Worm (Caenorhabditis elegans) whole organism, L1 larva: ENCODE results near the gene W02A2.12.
A peak's percentile ranks its signal among the peaks of the same experiment; 100 is the strongest.

Experiments
- C34B4.2 ChIP-seq: sonication (generic microtip); optimal IDR thresholded peaks from 2 replicates; lab custom pipeline; 2017; ENCODE audit warnings: mild to moderate bottlenecking, missing genetic modification characterization, missing compliant biosample characterization
- F16B12.6 ChIP-seq: fragments of 150-350 bp; optimal IDR thresholded peaks from 2 replicates; lab custom pipeline; 2014; ENCODE audit warnings: missing biosample characterization, missing genetic modification characterization
- alr-1 ChIP-seq: fragments of 200-800 bp; sonication (Bioruptor generic); optimal IDR thresholded peaks from 2 replicates; lab custom pipeline; 2018; ENCODE audit warnings: borderline replicate concordance, mild to moderate bottlenecking, missing genetic modification characterization, missing compliant biosample characterization
- blmp-1 ChIP-seq: fragments of 150-350 bp; optimal IDR thresholded peaks from 2 replicates; lab custom pipeline; 2014; ENCODE audit warnings: missing biosample characterization, missing genetic modification characterization
- ceh-63 ChIP-seq: fragments of 200-800 bp; sonication (Bioruptor generic); optimal IDR thresholded peaks from 2 replicates; lab custom pipeline; 2018; ENCODE audit warnings: mild to moderate bottlenecking, missing genetic modification characterization, missing compliant biosample characterization
- ceh-8 ChIP-seq: fragments of 200-800 bp; sonication (Bioruptor generic); optimal IDR thresholded peaks from 2 replicates; lab custom pipeline; 2018; ENCODE audit warnings: mild to moderate bottlenecking, missing genetic modification characterization, moderate library complexity, missing compliant biosample characterization
- ceh-88 ChIP-seq: fragments of 200-800 bp; sonication (Bioruptor generic); IDR thresholded peaks from 2 replicates; pipeline ENCODE4 v1.3.6; 2022; ENCODE audit warnings: missing genetic modification characterization, missing compliant biosample characterization
- ceh-90 ChIP-seq: sonication (generic microtip); optimal IDR thresholded peaks from 2 replicates; lab custom pipeline; 2016; ENCODE audit warnings: missing genetic modification characterization, missing compliant biosample characterization
- ces-1 ChIP-seq: fragments of 150-350 bp; optimal IDR thresholded peaks from 2 replicates; lab custom pipeline; 2014; ENCODE audit warnings: missing biosample characterization, missing genetic modification reagents, missing genetic modification characterization
- efl-1 ChIP-seq, 4 experiments: fragments of 150-350 bp; optimal IDR thresholded peaks in 3 of 4; peaks in 1 of 4; 1 replicate in 1 of 4; 2 replicates in 3 of 4; lab custom pipeline; 2014; ENCODE audit warnings: missing biosample characterization in 2 of 4, missing genetic modification characterization in 2 of 4, missing genetic modification reagents in 2 of 4
- egl-13 ChIP-seq: sonication (generic microtip); optimal IDR thresholded peaks from 2 replicates; lab custom pipeline; 2016; ENCODE audit warnings: missing genotype, missing genetic modification reagents, missing genetic modification characterization, missing compliant biosample characterization
- elt-2 ChIP-seq: sonication (generic microtip); optimal IDR thresholded peaks from 2 replicates; lab custom pipeline; 2016; ENCODE audit warnings: missing genetic modification characterization, mild to moderate bottlenecking, inconsistent platforms, missing compliant biosample characterization, missing genetic modification reagents
- elt-3 ChIP-seq, 6 experiments: fragments of 150-350 bp in 1 of 6; sonication (generic microtip); optimal IDR thresholded peaks; 2 replicates each; lab custom pipeline; 2017 to 2018; ENCODE audit warnings: missing biosample characterization in 6 of 6, missing genetic modification characterization in 6 of 6, inconsistent platforms in 1 of 6
- ets-5 ChIP-seq: fragments of 200-800 bp; sonication (Bioruptor generic); IDR thresholded peaks from 2 replicates; pipeline ENCODE4 v1.3.6; 2022; ENCODE audit warnings: missing genetic modification characterization, missing compliant biosample characterization
- fkh-10 ChIP-seq: sonication (generic microtip); optimal IDR thresholded peaks from 2 replicates; lab custom pipeline; 2017; ENCODE audit warnings: missing biosample characterization, missing genetic modification reagents, missing genetic modification characterization
- fkh-8 ChIP-seq: sonication (generic microtip); optimal IDR thresholded peaks from 2 replicates; lab custom pipeline; 2016; ENCODE audit warnings: mild to moderate bottlenecking, missing genetic modification characterization, missing compliant biosample characterization
- grh-1 ChIP-seq: fragments of 200-800 bp; sonication (Bioruptor generic); IDR thresholded peaks from 2 replicates; pipeline ENCODE4 v1.3.6; 2022; ENCODE audit warnings: missing genetic modification reagents, missing genetic modification characterization, missing compliant biosample characterization
- hlh-4 ChIP-seq: sonication (generic microtip); optimal IDR thresholded peaks from 2 replicates; lab custom pipeline; 2016; ENCODE audit warnings: mild to moderate bottlenecking, missing genetic modification characterization, missing compliant biosample characterization
- isw-1 ChIP-seq: fragments of 200-800 bp; sonication (Bioruptor generic); IDR thresholded peaks from 2 replicates; pipeline ENCODE4 v1.3.6; 2022; ENCODE audit warnings: missing genetic modification characterization, missing compliant biosample characterization
- jun-1 ChIP-seq: fragments of 150-350 bp; optimal IDR thresholded peaks from 2 replicates; lab custom pipeline; 2014; ENCODE audit warnings: missing biosample characterization, missing genetic modification reagents, missing genetic modification characterization
- lin-14 ChIP-seq: fragments of 200-800 bp; sonication (Bioruptor generic); optimal IDR thresholded peaks from 2 replicates; lab custom pipeline; 2018; ENCODE audit warnings: mild to moderate bottlenecking, missing genetic modification characterization, moderate library complexity, missing compliant biosample characterization
- lin-15B ChIP-seq: fragments of 150-350 bp; sonication (generic microtip); optimal IDR thresholded peaks from 3 replicates; lab custom pipeline; 2014; ENCODE audit warnings: missing biosample characterization, missing genetic modification characterization
- lin-35 ChIP-seq, 2 experiments: fragments of 150-350 bp; optimal IDR thresholded peaks; 2 replicates each; lab custom pipeline; 2014; ENCODE audit warnings: missing biosample characterization in 2 of 2, missing genetic modification characterization in 2 of 2, missing genetic modification reagents in 2 of 2
- mab-9 ChIP-seq: fragments of 200-800 bp; sonication (Bioruptor generic); IDR thresholded peaks from 2 replicates; pipeline ENCODE4 v1.3.6; 2022; ENCODE audit warnings: missing genetic modification reagents, missing genetic modification characterization, missing compliant biosample characterization
- mdl-1 ChIP-seq, 2 experiments: fragments of 150-350 bp; optimal IDR thresholded peaks; 2 replicates each; lab custom pipeline; 2014 to 2017; ENCODE audit warnings: missing biosample characterization in 2 of 2, missing genetic modification characterization in 2 of 2, inconsistent platforms in 1 of 2
- nhr-11 ChIP-seq: fragments of 150-350 bp; optimal IDR thresholded peaks from 2 replicates; lab custom pipeline; 2014; ENCODE audit warnings: missing biosample characterization, missing genetic modification characterization
- nhr-20 ChIP-seq: sonication (generic microtip); optimal IDR thresholded peaks from 2 replicates; lab custom pipeline; 2016; ENCODE audit warnings: mild to moderate bottlenecking, missing genetic modification characterization, missing compliant biosample characterization
- nhr-237 ChIP-seq: fragments of 150-350 bp; optimal IDR thresholded peaks from 2 replicates; lab custom pipeline; 2014; ENCODE audit warnings: missing biosample characterization, missing genetic modification characterization
- nhr-28 ChIP-seq: fragments of 150-350 bp; optimal IDR thresholded peaks from 2 replicates; lab custom pipeline; 2014; ENCODE audit warnings: missing biosample characterization, missing genetic modification characterization
- nhr-71 ChIP-seq: sonication (generic microtip); optimal IDR thresholded peaks from 2 replicates; lab custom pipeline; 2016; ENCODE audit warnings: mild to moderate bottlenecking, missing genetic modification characterization, moderate library complexity, missing compliant biosample characterization
- nhr-76 ChIP-seq: sonication (generic microtip); optimal IDR thresholded peaks from 2 replicates; lab custom pipeline; 2017; ENCODE audit warnings: missing biosample characterization, missing genetic modification characterization
- nhr-77 ChIP-seq: fragments of 150-350 bp; optimal IDR thresholded peaks from 2 replicates; lab custom pipeline; 2014; ENCODE audit warnings: missing biosample characterization, missing genetic modification characterization
- nhr-84 ChIP-seq: sonication (generic microtip); optimal IDR thresholded peaks from 2 replicates; lab custom pipeline; 2017; ENCODE audit warnings: missing biosample characterization, missing genetic modification characterization
- nhr-90 ChIP-seq: sonication (generic microtip); optimal IDR thresholded peaks from 2 replicates; lab custom pipeline; 2016; ENCODE audit warnings: mild to moderate bottlenecking, missing genetic modification characterization, missing compliant biosample characterization; ENCODE audit not compliant: poor library complexity
- pag-3 ChIP-seq: sonication (generic microtip); optimal IDR thresholded peaks from 2 replicates; lab custom pipeline; 2017; ENCODE audit warnings: missing genetic modification characterization, mild to moderate bottlenecking, missing compliant biosample characterization, antibody characterized with exemption, borderline replicate concordance; ENCODE audit not compliant: insufficient read depth
- pax-3 ChIP-seq: fragments of 200-800 bp; sonication (Bioruptor generic); optimal IDR thresholded peaks from 2 replicates; lab custom pipeline; 2018; ENCODE audit warnings: mild to moderate bottlenecking, missing genetic modification characterization, moderate library complexity, missing compliant biosample characterization
- pqm-1 ChIP-seq: sonication (generic microtip); optimal IDR thresholded peaks from 3 replicates; lab custom pipeline; 2017; ENCODE audit warnings: missing biosample characterization, missing genetic modification characterization
- rnt-1 ChIP-seq: sonication (generic microtip); optimal IDR thresholded peaks from 2 replicates; lab custom pipeline; 2016; ENCODE audit warnings: mild to moderate bottlenecking, missing genetic modification characterization, moderate library complexity, missing compliant biosample characterization
- skn-1 ChIP-seq: fragments of 150-350 bp; optimal IDR thresholded peaks from 2 replicates; lab custom pipeline; 2014; ENCODE audit warnings: missing biosample characterization, missing genetic modification characterization
- snpc-4 ChIP-seq: fragments of 150-350 bp; optimal IDR thresholded peaks from 2 replicates; lab custom pipeline; 2014; ENCODE audit warnings: missing biosample characterization, missing genetic modification characterization
- sox-4 ChIP-seq: sonication (generic microtip); optimal IDR thresholded peaks from 2 replicates; lab custom pipeline; 2016; ENCODE audit warnings: missing genetic modification characterization, missing compliant biosample characterization
- sptf-1 ChIP-seq: fragments of 150-350 bp; optimal IDR thresholded peaks from 2 replicates; lab custom pipeline; 2014; ENCODE audit warnings: missing biosample characterization, missing genetic modification characterization
- tbx-2 ChIP-seq: sonication (generic microtip); optimal IDR thresholded peaks from 2 replicates; lab custom pipeline; 2016; ENCODE audit warnings: missing genetic modification characterization, missing compliant biosample characterization
- tlp-1 ChIP-seq: fragments of 150-350 bp; optimal IDR thresholded peaks from 2 replicates; lab custom pipeline; 2014; ENCODE audit warnings: missing biosample characterization, missing genetic modification characterization
- unc-98 ChIP-seq: fragments of 200-800 bp; sonication (Bioruptor generic); IDR thresholded peaks from 2 replicates; pipeline ENCODE4 v1.3.6; 2022; ENCODE audit warnings: missing genetic modification characterization, missing compliant biosample characterization
- vab-15 ChIP-seq: sonication (generic microtip); optimal IDR thresholded peaks from 2 replicates; lab custom pipeline; 2017; ENCODE audit warnings: missing genotype, mild to moderate bottlenecking, missing genetic modification characterization, missing compliant biosample characterization
- xbp-1 ChIP-seq: sonication (generic microtip); optimal IDR thresholded peaks from 2 replicates; lab custom pipeline; 2016; ENCODE audit warnings: missing genetic modification characterization, missing compliant biosample characterization
- zag-1 ChIP-seq: fragments of 150-350 bp; optimal IDR thresholded peaks from 2 replicates; lab custom pipeline; 2014; ENCODE audit warnings: missing biosample characterization, missing genetic modification characterization
- ztf-11 ChIP-seq, 2 experiments: sonication (generic microtip); optimal IDR thresholded peaks; 2 replicates each; lab custom pipeline; 2016 to 2017; ENCODE audit warnings: missing genetic modification characterization in 2 of 2, missing biosample characterization in 1 of 2, missing compliant biosample characterization in 1 of 2
- ztf-4 ChIP-seq: fragments of 150-350 bp; optimal IDR thresholded peaks from 2 replicates; lab custom pipeline; 2014; ENCODE audit warnings: missing biosample characterization, missing genetic modification characterization

W02A2.12 gene

ce11 chrIV:13327064-13327463 is 21.6 kb downstream of the W02A2.12 start:
- TF ChIP-seq zag-1 (tag; lab: Kevin White, UChicago) (no peak), ets-5 (GFP tag; lab: Robert Waterston, UW) (no peak), blmp-1 (tag; lab: Kevin White, UChicago) (no peak), egl-13 (tag; lab: Kevin White, UChicago) (no peak), lin-14 (GFP tag; lab: Kevin White, UChicago) (no peak), elt-3 (tag; optimal IDR thresholded peaks at IDR 0.05; lab: Kevin White, UChicago) (no peak), ztf-4 (tag; lab: Kevin White, UChicago) (no peak), pag-3 (tag; lab: Kevin White, UChicago) (no peak), xbp-1 (tag; lab: Kevin White, UChicago) (no peak), nhr-76 (tag; lab: Kevin White, UChicago) (no peak), nhr-84 (tag; lab: Kevin White, UChicago) (no peak), tbx-2 (tag; lab: Kevin White, UChicago) (no peak), lin-15B (tag; lab: Kevin White, UChicago) (no peak), skn-1 (tag; lab: Kevin White, UChicago) (no peak), ces-1 (GFP tag; lab: Kevin White, UChicago) (no peak), nhr-90 (tag; lab: Kevin White, UChicago) (no peak), efl-1 (optimal IDR thresholded peaks at IDR 0.05; lab: Kevin White, UChicago) (no peak), efl-1 (GFP tag; optimal IDR thresholded peaks at IDR 0.05 in 1 of 2; lab: Kevin White, UChicago) (peak in 1 of 2 experiments; percentile 82), ceh-88 (GFP tag; lab: Robert Waterston, UW) (no peak), tlp-1 (tag; lab: Kevin White, UChicago) (peak; percentile 75), ztf-11 (tag; optimal IDR thresholded peaks at IDR 0.05; lab: Kevin White, UChicago) (no peak), lin-35 (GFP tag; optimal IDR thresholded peaks at IDR 0.05; lab: Kevin White, UChicago) (peak in 1 of 2 experiments; percentile 27), ceh-8 (GFP tag; lab: Kevin White, UChicago) (no peak), nhr-71 (tag; lab: Kevin White, UChicago) (no peak), grh-1 (no peak), mab-9 (GFP tag; lab: Robert Waterston, UW) (no peak), nhr-20 (tag; lab: Kevin White, UChicago) (no peak), pqm-1 (tag; lab: Kevin White, UChicago) (peak; percentile 61), alr-1 (tag; lab: Kevin White, UChicago) (no peak), jun-1 (peak; percentile 39), fkh-8 (tag; lab: Kevin White, UChicago) (no peak), sox-4 (tag; lab: Kevin White, UChicago) (no peak), mdl-1 (tag; optimal IDR thresholded peaks at IDR 0.05; lab: Kevin White, UChicago) (no peak), isw-1 (GFP tag; lab: Robert Waterston, UW) (no peak), nhr-237 (tag; lab: Kevin White, UChicago) (no peak), fkh-10 (GFP tag; lab: Kevin White, UChicago) (no peak), nhr-11 (tag; lab: Kevin White, UChicago) (no peak), snpc-4 (tag; lab: Kevin White, UChicago) (no peak), unc-98 (GFP tag; lab: Robert Waterston, UW) (no peak), nhr-77 (tag; lab: Kevin White, UChicago) (no peak), vab-15 (tag; lab: Kevin White, UChicago) (no peak), nhr-28 (tag; lab: Kevin White, UChicago) (no peak), C34B4.2 (tag; lab: Kevin White, UChicago) (no peak), F16B12.6 (tag; lab: Kevin White, UChicago) (no peak), ceh-90 (tag; lab: Kevin White, UChicago) (no peak), ceh-63 (GFP tag; lab: Kevin White, UChicago) (no peak), pax-3 (tag; lab: Kevin White, UChicago) (no peak), hlh-4 (tag; lab: Kevin White, UChicago) (no peak), rnt-1 (no peak), sptf-1 (no peak), elt-2 (tag; lab: Kevin White, UChicago) (peak; percentile 90)
